Fruit fly (Drosophila melanogaster) whole organism, adult: ENCODE results near the gene CG10098.

Experiments
- CG11617 ChIP-seq: fragments of 200-800 bp; sonication (Bioruptor generic); optimal IDR thresholded peaks from 2 replicates; lab custom pipeline; 2017; ENCODE audit warnings: mild to moderate bottlenecking, missing biosample characterization, missing genetic modification reagents, missing genetic modification characterization
- CG12768 ChIP-seq: fragments of 200-800 bp; sonication (Bioruptor generic); optimal IDR thresholded peaks from 2 replicates; lab custom pipeline; 2017; ENCODE audit warnings: missing biosample characterization, missing genetic modification characterization, mild to moderate bottlenecking, moderate library complexity, missing genetic modification reagents
- CG1620 ChIP-seq: fragments of 200-800 bp; sonication (Bioruptor generic); optimal IDR thresholded peaks from 2 replicates; lab custom pipeline; 2016; ENCODE audit warnings: missing biosample characterization, missing genetic modification characterization
- CG33017 ChIP-seq: fragments of 200-800 bp; sonication (Bioruptor generic); optimal IDR thresholded peaks from 2 replicates; lab custom pipeline; 2018; ENCODE audit warnings: missing biosample characterization, mild to moderate bottlenecking, missing genetic modification characterization, moderate library complexity
- CG5204 ChIP-seq: fragments of 200-800 bp; sonication (Bioruptor generic); optimal IDR thresholded peaks from 2 replicates; lab custom pipeline; 2016; ENCODE audit warnings: missing biosample characterization, missing genetic modification characterization
- Hr96 ChIP-seq: fragments of 200-800 bp; sonication (Bioruptor generic); optimal IDR thresholded peaks from 2 replicates; lab custom pipeline; 2016; ENCODE audit warnings: missing biosample characterization, missing genetic modification characterization
- Mnt ChIP-seq: fragments of 200-800 bp; sonication (Bioruptor generic); optimal IDR thresholded peaks from 2 replicates; lab custom pipeline; 2016; ENCODE audit warnings: missing biosample characterization, mild to moderate bottlenecking, missing genetic modification characterization
- bab1 ChIP-seq: fragments of 200-800 bp; sonication (Bioruptor generic); optimal IDR thresholded peaks from 3 replicates; lab custom pipeline; 2019; ENCODE audit warnings: missing biosample characterization, mild to moderate bottlenecking, missing genetic modification characterization, moderate library complexity
- cic ChIP-seq: fragments of 200-800 bp; sonication (Bioruptor generic); optimal IDR thresholded peaks from 2 replicates; lab custom pipeline; 2017; ENCODE audit warnings: missing biosample characterization, mild to moderate bottlenecking, missing genetic modification characterization, moderate library complexity
- cnc ChIP-seq, 2 experiments: fragments of >200 bp; optimal IDR thresholded peaks; 2 replicates each; lab custom pipeline; 2017
- kay ChIP-seq: fragments of 200-800 bp; sonication (Bioruptor generic); peaks from one replicate; lab custom pipeline; 2016; ENCODE audit warnings: missing biosample characterization, missing genetic modification characterization, borderline replicate concordance
- ovo ChIP-seq: fragments of 200-800 bp; sonication (Bioruptor generic); optimal IDR thresholded peaks from 2 replicates; lab custom pipeline; 2016; ENCODE audit warnings: missing biosample characterization, missing genetic modification characterization
- pad ChIP-seq: fragments of 200-800 bp; sonication (Bioruptor generic); optimal IDR thresholded peaks from 3 replicates; lab custom pipeline; 2017; ENCODE audit warnings: missing biosample characterization, missing genetic modification characterization, mild to moderate bottlenecking, moderate library complexity, missing genetic modification reagents
- toe ChIP-seq: fragments of 200-800 bp; sonication (Bioruptor generic); optimal IDR thresholded peaks from 2 replicates; lab custom pipeline; 2016; ENCODE audit warnings: missing biosample characterization, missing genetic modification characterization

- peak; percentile 73 for TF ChIP-seq CG11617 (GFP tag; lab: Kevin White, UChicago)
- TF ChIP-seq toe = no peak
- TF ChIP-seq CG33017 (tag; lab: Kevin White, UChicago) = peak; percentile 66
- TF ChIP-seq kay (GFP tag; lab: Kevin White, UChicago) = no peak
- TF ChIP-seq cic (GFP tag; lab: Kevin White, UChicago) = peak; percentile 86
- no peak for TF ChIP-seq CG5204 (GFP tag; lab: Kevin White, UChicago)
- no peak for TF ChIP-seq ovo (GFP tag; lab: Kevin White, UChicago)
- peak; percentile 43 for TF ChIP-seq CG12768 (GFP tag; lab: Kevin White, UChicago)
- peak; percentile 80 for TF ChIP-seq Hr96 (GFP tag; lab: Kevin White, UChicago)
- TF ChIP-seq cnc (optimal IDR thresholded peaks at IDR 0.05; lab: Kevin White, UChicago) = peak in 1 of 2 experiments; percentile 10
- TF ChIP-seq Mnt (GFP tag; lab: Kevin White, UChicago) = peak; percentile 91
- TF ChIP-seq CG1620 (GFP tag; lab: Kevin White, UChicago) = peak; percentile 59
- no peak for TF ChIP-seq pad (GFP tag; lab: Kevin White, UChicago)
- peak; percentile 79 for TF ChIP-seq bab1 (GFP tag; lab: Kevin White, UChicago)
Measured at dm6 chr3R:7086377-7087200, 37.8 kb upstream of the CG10098 start, which contains the start of gene alphaTub84B.
